Worm (Caenorhabditis elegans) whole organism, L2 larva: ENCODE data around the gene rad-51.

Experiments
- alr-1 ChIP-seq: fragments of 150-350 bp; optimal IDR thresholded peaks from 2 replicates; lab custom pipeline; 2014; ENCODE audit warnings: missing biosample characterization, missing genetic modification characterization
- lin-13 ChIP-seq: fragments of 150-350 bp; optimal IDR thresholded peaks from 2 replicates; lab custom pipeline; 2014; ENCODE audit warnings: missing biosample characterization, missing genetic modification reagents, missing genetic modification characterization
- mdl-1 ChIP-seq, 2 experiments: fragments of 150-350 bp in 1 of 2; sonication (generic microtip) in 1 of 2; optimal IDR thresholded peaks; 2 replicates each; lab custom pipeline; 2017; ENCODE audit warnings: missing biosample characterization in 2 of 2, missing genetic modification characterization in 2 of 2

- TF ChIP-seq lin-13 (no peak), alr-1 (tag; lab: Kevin White, UChicago) (no peak), mdl-1 (tag; optimal IDR thresholded peaks at IDR 0.05; lab: Kevin White, UChicago) (no peak)
Observed at ce11 chrIV:10259557-10259956, 24.5 kb downstream of the rad-51 start, which contains the start of gene F01G10.9.
